Worm (Caenorhabditis elegans): ENCODE measurements around the gene F13B12.3.

F13B12.3 gene

ce11 chrIV:10443510-10443909 lies 4.6 kb downstream of the F13B12.3 start, which contains the start of gene F13B12.7:
TSS of gene F13B12.7 (plus strand) at chrIV:10443810.
- TF ChIP-seq pqm-1 (tag; optimal IDR thresholded peaks at IDR 0.05) (no peak), zag-1 (tag; optimal IDR thresholded peaks at IDR 0.05) (no peak), nhr-43 (tag; optimal IDR thresholded peaks at IDR 0.05; ENCODE audit: poor library complexity, severe bottlenecking) (no peak), lsy-12 (tag; optimal IDR thresholded peaks at IDR 0.05) (no peak), egl-27 (tag; optimal IDR thresholded peaks at IDR 0.05) (no peak), lin-15B (tag; optimal IDR thresholded peaks at IDR 0.05) (no peak)

ce11 chrIV:10449799-10450198 lies 10.9 kb downstream of the F13B12.3 start, which contains the start of gene F13B12.4:
TSS of gene F13B12.4 (minus strand) at chrIV:10449899.
- TF ChIP-seq ceh-82 (tag; optimal IDR thresholded peaks at IDR 0.05) (no peak), pqm-1 (tag; optimal IDR thresholded peaks at IDR 0.05) (no peak), egl-27 (tag; optimal IDR thresholded peaks at IDR 0.05) (no peak), fos-1 (tag; optimal IDR thresholded peaks at IDR 0.05) (no peak), elt-2 (tag; optimal IDR thresholded peaks at IDR 0.05) (no peak), lin-15B (tag; optimal IDR thresholded peaks at IDR 0.05) (no peak), daf-12 (tag; optimal IDR thresholded peaks at IDR 0.05) (no peak), lin-39 (tag; optimal IDR thresholded peaks at IDR 0.05) (no peak), nhr-76 (tag; optimal IDR thresholded peaks at IDR 0.05) (no peak), tbx-2 (tag; optimal IDR thresholded peaks at IDR 0.05) (no peak), zag-1 (tag; optimal IDR thresholded peaks at IDR 0.05) (no peak), skn-1 (tag; optimal IDR thresholded peaks at IDR 0.05) (no peak), mml-1 (tag; optimal IDR thresholded peaks at IDR 0.05) (no peak), ceh-9 (tag; optimal IDR thresholded peaks at IDR 0.05) (no peak)

ce11 chrIV:10453001-10453400 lies 14.1 kb downstream of the F13B12.3 start, which contains the start of gene F01D4.8:
TSS of gene F01D4.8 (minus strand) at chrIV:10453101.
- no peak for TF ChIP-seq lsy-12 (tag; optimal IDR thresholded peaks at IDR 0.05)
- TF ChIP-seq fos-1 (tag; optimal IDR thresholded peaks at IDR 0.05), result no peak
- no peak for TF ChIP-seq nhr-76 (tag; optimal IDR thresholded peaks at IDR 0.05)
- no peak for TF ChIP-seq fkh-2 (tag; optimal IDR thresholded peaks at IDR 0.05)
- TF ChIP-seq nhr-237 (tag; optimal IDR thresholded peaks at IDR 0.05), result no peak
- no peak for TF ChIP-seq ceh-28 (tag; optimal IDR thresholded peaks at IDR 0.05)
- no peak for TF ChIP-seq nhr-12 (tag; optimal IDR thresholded peaks at IDR 0.05)
- TF ChIP-seq sea-2 (GFP tag; optimal IDR thresholded peaks at IDR 0.05), result no peak
- TF ChIP-seq mml-1 (tag; optimal IDR thresholded peaks at IDR 0.05), result no peak
- no peak for TF ChIP-seq R02D3.7 (tag; optimal IDR thresholded peaks at IDR 0.05)
- no peak for TF ChIP-seq elt-1 (tag; optimal IDR thresholded peaks at IDR 0.05)
- no peak for TF ChIP-seq egl-5 (tag; optimal IDR thresholded peaks at IDR 0.05)
- no peak for TF ChIP-seq fkh-10 (GFP tag; optimal IDR thresholded peaks at IDR 0.05)
- TF ChIP-seq lin-39 (tag; optimal IDR thresholded peaks at IDR 0.05), result no peak
- TF ChIP-seq ZK546.5 (tag; optimal IDR thresholded peaks at IDR 0.05), result no peak
- no peak for TF ChIP-seq ztf-11 (tag; optimal IDR thresholded peaks at IDR 0.05)
- no peak for TF ChIP-seq ama-1 (optimal IDR thresholded peaks at IDR 0.05)
- no peak for TF ChIP-seq nfya-1 (tag; optimal IDR thresholded peaks at IDR 0.05; ENCODE audit: insufficient read depth)
- TF ChIP-seq egl-27 (tag; optimal IDR thresholded peaks at IDR 0.05), result no peak

ce11 chrIV:10457137-10457536 lies 18.2 kb downstream of the F13B12.3 start, which contains the start of gene srb-17:
TSS of gene srb-17 (minus strand) at chrIV:10457237.
- TF ChIP-seq nhr-25 (tag; optimal IDR thresholded peaks at IDR 0.05) (no peak), eor-1 (tag; optimal IDR thresholded peaks at IDR 0.05) (no peak), ztf-4 (tag; optimal IDR thresholded peaks at IDR 0.05) (no peak), nhr-11 (tag; optimal IDR thresholded peaks at IDR 0.05) (no peak), nhr-28 (tag; optimal IDR thresholded peaks at IDR 0.05) (no peak), pqm-1 (tag; optimal IDR thresholded peaks at IDR 0.05) (no peak), ceh-82 (tag; optimal IDR thresholded peaks at IDR 0.05) (no peak), lin-39 (tag; optimal IDR thresholded peaks at IDR 0.05) (no peak), nhr-77 (tag; optimal IDR thresholded peaks at IDR 0.05) (no peak)

- no peak for TF ChIP-seq aly-2 (tag; optimal IDR thresholded peaks at IDR 0.05)
- no peak for TF ChIP-seq ztf-11 (tag; optimal IDR thresholded peaks at IDR 0.05)
- peak; percentile 10 for TF ChIP-seq nfya-1 (tag; optimal IDR thresholded peaks at IDR 0.05; ENCODE audit: insufficient read depth)
- no peak for TF ChIP-seq pqm-1 (tag; optimal IDR thresholded peaks at IDR 0.05)
- TF ChIP-seq lin-39 (tag; optimal IDR thresholded peaks at IDR 0.05), result no peak
- no peak for TF ChIP-seq lsy-12 (tag; optimal IDR thresholded peaks at IDR 0.05)
- no peak for TF ChIP-seq nhr-77 (tag; optimal IDR thresholded peaks at IDR 0.05)
- no peak for TF ChIP-seq elt-3 (tag; optimal IDR thresholded peaks at IDR 0.05)
These were observed 22.8 kb downstream of the F13B12.3 start, which contains the start of gene mec-3 for ce11 chrIV:10461767-10462166. TSS of gene mec-3 (minus strand) at chrIV:10461867.

Data from whole organism, L3 larva.